Worm (Caenorhabditis elegans) whole organism, early embryonic: Measurements from ENCODE around the gene ZC116.1.

Experiments used
- B0310.2 ChIP-seq: sonication (generic microtip); optimal IDR thresholded peaks from 2 replicates; lab custom pipeline; 2016; ENCODE audit warnings: mild to moderate bottlenecking, missing genetic modification characterization, missing compliant biosample characterization
- F13C5.2 ChIP-seq: sonication (generic microtip); optimal IDR thresholded peaks from 2 replicates; lab custom pipeline; 2017; ENCODE audit warnings: mild to moderate bottlenecking, missing genetic modification characterization, inconsistent platforms, missing compliant biosample characterization
- aly-1 ChIP-seq: sonication (generic microtip); optimal IDR thresholded peaks from 2 replicates; lab custom pipeline; 2016; ENCODE audit warnings: missing genetic modification characterization, missing compliant biosample characterization
- ama-1 ChIP-seq: fragments of 150-350 bp; optimal IDR thresholded peaks from 2 replicates; lab custom pipeline; 2014
- ceh-13 ChIP-seq: fragments of 200-800 bp; sonication (Bioruptor generic); optimal IDR thresholded peaks from 2 replicates; lab custom pipeline; 2018; ENCODE audit warnings: mild to moderate bottlenecking, missing genetic modification characterization, missing compliant biosample characterization
- ceh-36 ChIP-seq: sonication (generic microtip); optimal IDR thresholded peaks from 2 replicates; lab custom pipeline; 2016; ENCODE audit warnings: missing genetic modification characterization, inconsistent platforms, missing compliant biosample characterization
- flt-1 ChIP-seq: fragments of 200-800 bp; sonication (Bioruptor generic); IDR thresholded peaks from 2 replicates; pipeline ENCODE4 v1.3.6; 2022; ENCODE audit warnings: missing genetic modification characterization, missing compliant biosample characterization
- hmbx-1 ChIP-seq: sonication (generic microtip); optimal IDR thresholded peaks from 2 replicates; lab custom pipeline; 2016; ENCODE audit warnings: mild to moderate bottlenecking, missing genetic modification characterization, missing compliant biosample characterization
- hmg-4 ChIP-seq: fragments of 200-800 bp; sonication (Bioruptor generic); optimal IDR thresholded peaks from 2 replicates; lab custom pipeline; 2018; ENCODE audit warnings: mild to moderate bottlenecking, missing genetic modification characterization, missing compliant biosample characterization
- pes-1 ChIP-seq: fragments of 200-800 bp; sonication (Bioruptor generic); IDR thresholded peaks from 2 replicates; pipeline ENCODE4 v1.3.6; 2022; ENCODE audit warnings: missing genetic modification reagents, missing genetic modification characterization, missing compliant biosample characterization
- sea-1 ChIP-seq: fragments of 200-800 bp; sonication (Bioruptor generic); conservative IDR thresholded peaks from 2 replicates; pipeline ENCODE4 v1.3.6; 2022; ENCODE audit warnings: missing genetic modification characterization, missing compliant biosample characterization
- tbx-11 ChIP-seq: fragments of 200-800 bp; sonication (Bioruptor generic); IDR thresholded peaks from 2 replicates; pipeline ENCODE4 v1.3.6; 2022; ENCODE audit warnings: missing genetic modification characterization, missing compliant biosample characterization

DNA sequence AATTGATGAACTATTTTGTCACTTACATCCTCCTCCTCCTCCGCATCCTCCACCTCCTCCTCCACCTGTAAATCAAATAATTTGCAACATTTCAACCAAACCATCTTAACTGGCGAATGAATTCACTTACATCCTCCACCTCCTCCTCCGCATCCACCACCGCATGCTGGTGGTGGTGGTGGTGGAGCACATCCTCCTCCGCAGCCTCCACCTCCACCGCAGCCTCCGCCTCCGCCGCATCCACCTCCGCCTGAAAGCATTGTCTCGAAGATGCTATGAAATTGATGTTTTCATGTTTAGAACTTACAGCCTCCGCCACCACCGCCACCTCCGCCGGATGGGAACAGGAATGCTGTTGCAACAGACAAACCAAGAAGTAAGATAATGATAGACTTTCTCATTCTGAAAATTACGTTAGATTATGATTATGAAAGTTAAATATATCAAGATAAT lies 33.1 kb upstream of the ZC116.1 start, which contains the start of gene grl-23:
- TF ChIP-seq flt-1 (GFP tag; lab: Robert Waterston, UW): no peak
- no peak for TF ChIP-seq ama-1 (lab: Kevin White, UChicago)
- TF ChIP-seq hmbx-1 (tag; lab: Kevin White, UChicago): no peak
- no peak for TF ChIP-seq hmg-4 (GFP tag; lab: Kevin White, UChicago)
- no peak for TF ChIP-seq aly-1
- no peak for TF ChIP-seq pes-1 (GFP tag; lab: Robert Waterston, UW)
- TF ChIP-seq F13C5.2 (tag; lab: Kevin White, UChicago): no peak
- no peak for TF ChIP-seq B0310.2 (tag; lab: Kevin White, UChicago)
- TF ChIP-seq ceh-13: no peak
- TF ChIP-seq ceh-36 (tag; lab: Kevin White, UChicago): no peak
- TF ChIP-seq sea-1 (GFP tag; lab: Robert Waterston, UW): no peak
- no peak for TF ChIP-seq tbx-11 (GFP tag; lab: Robert Waterston, UW)
